Worm (Caenorhabditis elegans) whole organism, L1 larva: ENCODE measurements around the gene ZK688.9.

Source experiments
- ceh-63 ChIP-seq: fragments of 200-800 bp; sonication (Bioruptor generic); optimal IDR thresholded peaks from 2 replicates; lab custom pipeline; 2018; ENCODE audit warnings: mild to moderate bottlenecking, missing genetic modification characterization, missing compliant biosample characterization
- dsc-1 ChIP-seq: sonication (generic microtip); optimal IDR thresholded peaks from 2 replicates; lab custom pipeline; 2016; ENCODE audit warnings: mild to moderate bottlenecking, missing genetic modification characterization, missing compliant biosample characterization
- efl-3 ChIP-seq: fragments of 200-800 bp; sonication (Bioruptor generic); optimal IDR thresholded peaks from 2 replicates; lab custom pipeline; 2018; ENCODE audit warnings: mild to moderate bottlenecking, missing genetic modification characterization, missing compliant biosample characterization
- ets-5 ChIP-seq: fragments of 200-800 bp; sonication (Bioruptor generic); IDR thresholded peaks from 2 replicates; pipeline ENCODE4 v1.3.6; 2022; ENCODE audit warnings: missing genetic modification characterization, missing compliant biosample characterization
- fkh-8 ChIP-seq: sonication (generic microtip); optimal IDR thresholded peaks from 2 replicates; lab custom pipeline; 2016; ENCODE audit warnings: mild to moderate bottlenecking, missing genetic modification characterization, missing compliant biosample characterization
- lin-39 ChIP-seq: fragments of 150-350 bp; optimal IDR thresholded peaks from 2 replicates; lab custom pipeline; 2014; ENCODE audit warnings: missing biosample characterization, missing genetic modification reagents, missing genetic modification characterization
- pax-3 ChIP-seq: fragments of 200-800 bp; sonication (Bioruptor generic); optimal IDR thresholded peaks from 2 replicates; lab custom pipeline; 2018; ENCODE audit warnings: mild to moderate bottlenecking, missing genetic modification characterization, moderate library complexity, missing compliant biosample characterization
- rnt-1 ChIP-seq: sonication (generic microtip); optimal IDR thresholded peaks from 2 replicates; lab custom pipeline; 2016; ENCODE audit warnings: mild to moderate bottlenecking, missing genetic modification characterization, moderate library complexity, missing compliant biosample characterization
- sox-4 ChIP-seq: sonication (generic microtip); optimal IDR thresholded peaks from 2 replicates; lab custom pipeline; 2016; ENCODE audit warnings: missing genetic modification characterization, missing compliant biosample characterization

Gene ZK688.9

DNA sequence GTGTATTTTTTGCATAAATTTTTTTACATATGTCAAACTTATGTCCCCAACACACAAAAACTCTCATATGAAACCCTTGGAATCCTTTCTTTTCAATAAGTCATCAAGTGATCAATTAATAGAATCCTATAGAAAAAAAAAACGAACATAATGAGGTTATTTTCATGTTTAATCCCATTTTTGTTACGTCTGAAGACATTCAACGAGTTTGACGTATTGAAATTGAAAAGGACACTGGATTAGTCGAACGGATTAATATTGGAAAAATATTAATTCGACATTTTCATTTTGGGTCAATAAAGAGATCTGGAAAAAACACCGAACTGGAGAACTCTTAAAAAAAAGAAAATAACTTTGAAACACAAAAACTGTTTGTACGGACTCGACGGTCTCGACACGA, 50.3 kb downstream of the ZK688.9 start:
- peak; percentile 65 for TF ChIP-seq pax-3 (tag; lab: Kevin White, UChicago)
- no peak for TF ChIP-seq efl-3 (GFP tag; lab: Kevin White, UChicago)
- TF ChIP-seq ets-5 (GFP tag; lab: Robert Waterston, UW), result no peak
- TF ChIP-seq ceh-63 (GFP tag; lab: Kevin White, UChicago), result no peak
- peak; percentile 38 for TF ChIP-seq sox-4 (tag; lab: Kevin White, UChicago)
- no peak for TF ChIP-seq lin-39 (tag; lab: Kevin White, UChicago)
- peak; percentile 3 for TF ChIP-seq fkh-8
- no peak for TF ChIP-seq rnt-1 (tag; lab: Kevin White, UChicago)
- TF ChIP-seq dsc-1 (tag; lab: Kevin White, UChicago), result peak; percentile 96
- TF ChIP-seq, all 84 proteins: peak for 4
